Fruit fly (Drosophila melanogaster) S2 (cell line): ENCODE results near the gene CG14300.

Source experiments
- CG8478 ChIP-seq: fragments of >200 bp; optimal IDR thresholded peaks from 2 replicates; lab custom pipeline; 2018
- CTCF ChIP-seq, 2 experiments: fragments of >200 bp; optimal IDR thresholded peaks; 2 replicates each; lab custom pipeline; 2018

dm6 chr3R:18738086-18738485, 44.6 kb upstream of the CG14300 start:
- TF ChIP-seq CG8478 (lab: Kevin White, UChicago), result no peak
- peak; percentile 4 to 28 for TF ChIP-seq CTCF (optimal IDR thresholded peaks at IDR 0.05; lab: Kevin White, UChicago)
